Worm (Caenorhabditis elegans): Measurements from ENCODE around the gene copg-1.
A peak's percentile ranks its signal among the peaks of the same experiment; 100 is the strongest.

Gene copg-1

ce11 chrIV:10143640-10144039 lies 8.1 kb upstream of the copg-1 start, which contains the start of gene msp-38:
Gene msp-38, minus strand, starts transcription at chrIV:10143740.
- TF ChIP-seq lin-13 (tag; optimal IDR thresholded peaks at IDR 0.05): no peak
- TF ChIP-seq zip-8 (tag; optimal IDR thresholded peaks at IDR 0.05): no peak
- TF ChIP-seq M03D4.4 (tag; optimal IDR thresholded peaks at IDR 0.05): no peak
- no peak for TF ChIP-seq ces-1 (GFP tag; optimal IDR thresholded peaks at IDR 0.05)
- no peak for TF ChIP-seq sptf-1 (tag; optimal IDR thresholded peaks at IDR 0.05)
- no peak for TF ChIP-seq drap-1 (GFP tag; optimal IDR thresholded peaks at IDR 0.05)
- no peak for TF ChIP-seq ham-2 (GFP tag; optimal IDR thresholded peaks at IDR 0.05)

- TF ChIP-seq unc-120 (tag; optimal IDR thresholded peaks at IDR 0.05; ENCODE audit: poor library complexity, severe bottlenecking): no peak
- TF ChIP-seq lin-32 (GFP tag; optimal IDR thresholded peaks at IDR 0.05): no peak
- TF ChIP-seq mab-5 (tag; optimal IDR thresholded peaks at IDR 0.05): no peak
- TF ChIP-seq lsy-2 (tag; optimal IDR thresholded peaks at IDR 0.05): no peak
- TF ChIP-seq zip-8 (tag; optimal IDR thresholded peaks at IDR 0.05): no peak
- TF ChIP-seq ztf-11 (tag; optimal IDR thresholded peaks at IDR 0.05): no peak
- TF ChIP-seq mls-2 (tag; optimal IDR thresholded peaks at IDR 0.05): no peak
- no peak for TF ChIP-seq nhr-2 (tag; optimal IDR thresholded peaks at IDR 0.05)
- no peak for TF ChIP-seq pha-4 (tag; optimal IDR thresholded peaks at IDR 0.05)
- TF ChIP-seq M03D4.4 (tag; optimal IDR thresholded peaks at IDR 0.05): no peak
- no peak for TF ChIP-seq blmp-1 (tag; optimal IDR thresholded peaks at IDR 0.05)
- no peak for TF ChIP-seq nhr-237 (tag; optimal IDR thresholded peaks at IDR 0.05)
Measured at ce11 chrIV:10144487-10144886, 7.3 kb upstream of the copg-1 start.

- TF ChIP-seq nhr-237 (tag; optimal IDR thresholded peaks at IDR 0.05) (no peak), nhr-76 (tag; optimal IDR thresholded peaks at IDR 0.05) (no peak), ceh-83 (GFP tag; optimal IDR thresholded peaks at IDR 0.05) (no peak), lin-13 (tag; optimal IDR thresholded peaks at IDR 0.05) (no peak), tbx-8 (GFP tag; optimal IDR thresholded peaks at IDR 0.05) (no peak), ceh-39 (tag; optimal IDR thresholded peaks at IDR 0.05) (no peak), ztf-11 (tag; optimal IDR thresholded peaks at IDR 0.05) (no peak), elt-3 (tag; optimal IDR thresholded peaks at IDR 0.05) (no peak), cnd-1 (tag; optimal IDR thresholded peaks at IDR 0.05) (no peak), lin-32 (GFP tag; optimal IDR thresholded peaks at IDR 0.05) (no peak), zip-8 (tag; optimal IDR thresholded peaks at IDR 0.05) (no peak), unc-39 (tag; optimal IDR thresholded peaks at IDR 0.05) (no peak), flh-1 (GFP tag; optimal IDR thresholded peaks at IDR 0.05) (no peak), mep-1 (tag; optimal IDR thresholded peaks at IDR 0.05) (no peak)
Measured at ce11 chrIV:10144909-10145308, 6.8 kb upstream of the copg-1 start.

DNA sequence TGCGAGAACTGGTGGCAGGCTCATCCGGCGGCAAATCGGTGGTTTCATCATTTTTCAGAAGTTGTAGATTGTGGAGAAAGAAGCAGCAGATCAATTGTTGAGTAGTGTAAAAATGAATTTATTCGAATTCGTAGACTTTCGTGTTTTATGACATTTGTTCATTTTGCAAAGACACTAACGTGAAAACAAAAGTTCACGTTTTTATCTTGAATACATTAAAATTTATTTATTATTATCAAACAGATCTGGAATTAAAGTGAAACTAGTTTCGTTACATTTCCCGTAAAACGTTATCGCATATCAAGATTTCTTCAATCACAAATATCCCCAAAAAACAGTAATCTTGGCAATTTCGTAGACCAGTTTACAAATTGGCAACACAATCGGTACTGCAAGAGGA lies 4.9 kb upstream of the copg-1 start, which contains the start of gene T14G10.8:
T14G10.8 (minus strand) TSS at position 101 of the 400 bp plus-strand sequence.
- no peak for TF ChIP-seq zip-8 (tag; optimal IDR thresholded peaks at IDR 0.05)
- TF ChIP-seq snpc-4 (tag; optimal IDR thresholded peaks at IDR 0.05): no peak
- no peak for TF ChIP-seq elt-3 (tag; optimal IDR thresholded peaks at IDR 0.05)
- TF ChIP-seq M03D4.4 (tag; optimal IDR thresholded peaks at IDR 0.05): no peak
- TF ChIP-seq nhr-12 (tag; optimal IDR thresholded peaks at IDR 0.05): no peak
- no peak for TF ChIP-seq unc-39 (tag; optimal IDR thresholded peaks at IDR 0.05)
- no peak for TF ChIP-seq mab-5 (tag; optimal IDR thresholded peaks at IDR 0.05)
- no peak for TF ChIP-seq mep-1 (tag; optimal IDR thresholded peaks at IDR 0.05)
- no peak for TF ChIP-seq lsy-2 (tag; optimal IDR thresholded peaks at IDR 0.05)
- no peak for TF ChIP-seq pha-4 (tag; optimal IDR thresholded peaks at IDR 0.05)
- TF ChIP-seq cnd-1 (tag; optimal IDR thresholded peaks at IDR 0.05): no peak
- TF ChIP-seq drap-1 (GFP tag; optimal IDR thresholded peaks at IDR 0.05): no peak
- no peak for TF ChIP-seq unc-62 (GFP tag; optimal IDR thresholded peaks at IDR 0.05)

DNA sequence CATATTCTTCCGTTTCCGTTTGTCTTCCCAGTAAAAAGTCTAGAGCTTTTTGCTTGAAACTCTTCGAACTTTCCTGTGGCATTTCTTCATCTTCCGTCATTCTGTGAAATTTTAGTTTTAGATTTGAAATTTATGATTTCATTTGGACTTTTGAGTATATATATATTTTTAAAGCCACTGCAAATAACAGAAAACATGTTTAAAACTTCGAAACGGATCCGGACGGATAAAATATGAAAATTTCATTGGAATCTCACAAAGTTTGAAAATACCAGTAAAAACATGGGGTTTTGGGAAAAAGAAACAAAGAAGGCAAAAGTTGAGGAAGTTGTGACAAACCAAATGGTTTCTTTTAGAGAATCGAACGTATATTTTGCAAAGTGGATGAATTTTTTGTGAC lies 2.8 kb upstream of the copg-1 start, which contains the start of gene pigs-1:
pigs-1 (minus strand) TSS at position 101 of the 400 bp plus-strand sequence.
- no peak for TF ChIP-seq drap-1 (GFP tag; optimal IDR thresholded peaks at IDR 0.05)
- no peak for TF ChIP-seq nhr-76 (tag; optimal IDR thresholded peaks at IDR 0.05)

DNA sequence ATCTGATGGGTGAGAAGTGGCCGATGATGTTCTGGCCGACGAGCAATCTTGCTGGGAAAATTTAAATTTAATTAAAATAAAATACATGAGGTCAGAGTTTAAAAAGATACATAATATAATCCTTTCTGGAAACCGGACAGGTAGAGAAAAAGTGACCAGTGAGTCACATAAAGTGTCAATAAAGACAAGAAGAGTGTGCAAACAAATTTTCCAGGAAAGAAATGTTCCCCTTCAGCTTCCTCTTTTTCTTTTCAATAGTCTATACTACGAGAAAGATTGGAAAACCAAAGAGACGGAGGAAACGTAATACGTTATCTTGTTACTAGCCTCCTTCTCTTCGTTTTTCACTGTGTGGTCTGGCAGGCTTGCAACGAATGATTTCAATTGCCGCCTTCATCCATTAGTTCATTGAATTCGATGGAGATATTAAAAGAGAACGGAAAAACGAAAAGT lies 1.2 kb upstream of the copg-1 start, which contains the start of gene tsp-12:
tsp-12 (minus strand) TSS at position 51 of the 453 bp plus-strand sequence.
- TF ChIP-seq sptf-1 (tag; optimal IDR thresholded peaks at IDR 0.05) (peak; percentile 27), ces-1 (GFP tag; optimal IDR thresholded peaks at IDR 0.05) (peak; percentile 83), M03D4.4 (tag; optimal IDR thresholded peaks at IDR 0.05) (no peak)
